Worm (Caenorhabditis elegans): ENCODE results near the gene T05C7.4.

ce11 chrIV:86744-87143, 33.3 kb upstream of the T05C7.4 start:
- TF ChIP-seq elt-1 (tag; optimal IDR thresholded peaks at IDR 0.05; ENCODE audit: borderline replicate concordance, insufficient read depth), result no peak
- TF ChIP-seq nhr-28 (tag; optimal IDR thresholded peaks at IDR 0.05), result no peak
- TF ChIP-seq unc-62 (GFP tag; optimal IDR thresholded peaks at IDR 0.05), result no peak
- no peak for TF ChIP-seq ces-1 (GFP tag; optimal IDR thresholded peaks at IDR 0.05)
- no peak for TF ChIP-seq hlh-1 (tag; optimal IDR thresholded peaks at IDR 0.05)
